Worm (Caenorhabditis elegans) whole organism, midembryonic: ENCODE measurements around the gene col-162.

Experiments used
- klf-2 ChIP-seq: fragments of 200-800 bp; sonication (Bioruptor generic); conservative IDR thresholded peaks from 2 replicates; pipeline ENCODE4 v1.3.6; 2022; ENCODE audit warnings: missing genetic modification reagents, missing genetic modification characterization, missing compliant biosample characterization
- ztf-23 ChIP-seq: fragments of 200-800 bp; sonication (Bioruptor generic); IDR thresholded peaks from 2 replicates; pipeline ENCODE4 v1.3.6; 2022; ENCODE audit warnings: missing genetic modification reagents, missing genetic modification characterization, missing compliant biosample characterization

DNA sequence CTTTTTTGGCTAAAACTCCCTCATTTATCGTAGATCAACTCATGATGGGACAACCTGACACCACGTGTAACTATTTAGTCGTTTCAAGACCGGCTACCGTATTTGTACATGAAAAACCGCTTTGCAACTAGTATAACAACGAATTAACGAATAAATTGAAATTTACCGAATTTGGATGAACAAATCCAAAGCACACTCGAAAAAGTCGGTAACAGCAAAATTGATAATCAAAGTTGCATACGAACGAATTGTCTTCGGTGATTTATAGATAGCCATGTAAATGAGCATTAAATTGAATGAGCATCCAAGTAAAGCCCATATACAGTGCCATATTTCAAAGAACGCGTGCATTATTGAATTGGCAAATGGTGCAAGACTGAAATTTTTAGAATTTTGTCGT is 9.4 kb upstream of the col-162 start, which contains the start of gene srd-17:
- no peak for TF ChIP-seq klf-2 (GFP tag; lab: Robert Waterston, UW)
- no peak for TF ChIP-seq ztf-23 (GFP tag; lab: Robert Waterston, UW)
